Fruit fly (Drosophila melanogaster): ENCODE measurements around the gene CG1316.

- no peak for TF ChIP-seq CG8478 (optimal IDR thresholded peaks at IDR 0.05)
- no peak for TF ChIP-seq CTCF (optimal IDR thresholded peaks at IDR 0.05)
These were observed 17.8 kb upstream of the CG1316 start for dm6 chr3L:4265836-4266235.

All from S2 (cell line).